Worm (Caenorhabditis elegans) whole organism, L4 larva: ENCODE measurements around the gene taf-3.

Source experiments
- D1046.2 ChIP-seq: fragments of 200-800 bp; sonication (Bioruptor generic); IDR thresholded peaks from 2 replicates; pipeline ENCODE4 v1.3.6; 2022; ENCODE audit warnings: missing genetic modification characterization, missing compliant biosample characterization
- F10B5.3 ChIP-seq: sonication (generic microtip); optimal IDR thresholded peaks from 2 replicates; lab custom pipeline; 2016; ENCODE audit warnings: mild to moderate bottlenecking, missing genetic modification characterization, missing compliant biosample characterization
- F26F4.8 ChIP-seq: fragments of 200-800 bp; sonication (Bioruptor generic); conservative IDR thresholded peaks from 2 replicates; pipeline ENCODE4 v1.3.6; 2022; ENCODE audit warnings: missing genetic modification characterization, missing compliant biosample characterization
- F37D6.2 ChIP-seq: sonication (generic microtip); optimal IDR thresholded peaks from 2 replicates; lab custom pipeline; 2016; ENCODE audit warnings: mild to moderate bottlenecking, missing genetic modification characterization, missing compliant biosample characterization
- F49E8.2 ChIP-seq: sonication (generic microtip); optimal IDR thresholded peaks from 2 replicates; lab custom pipeline; 2016; ENCODE audit warnings: missing compliant biosample characterization, mild to moderate bottlenecking, missing genetic modification characterization, borderline replicate concordance
- R02D3.7 ChIP-seq: fragments of 150-350 bp; sonication (generic microtip); optimal IDR thresholded peaks from 3 replicates; lab custom pipeline; 2014; ENCODE audit warnings: missing biosample characterization, missing genetic modification characterization
- T20F7.1 ChIP-seq: fragments of 200-800 bp; sonication (Bioruptor generic); optimal IDR thresholded peaks from 2 replicates; lab custom pipeline; 2018; ENCODE audit warnings: mild to moderate bottlenecking, missing genetic modification characterization, missing compliant biosample characterization
- Y105C5A.15 ChIP-seq: fragments of 200-800 bp; sonication (Bioruptor generic); IDR thresholded peaks from 2 replicates; pipeline ENCODE4 v1.3.6; 2022; ENCODE audit warnings: missing genetic modification characterization, missing compliant biosample characterization
- Y48G9A.11 ChIP-seq: fragments of 200-800 bp; sonication (Bioruptor generic); IDR thresholded peaks from 2 replicates; pipeline ENCODE4 v1.3.6; 2022; ENCODE audit warnings: missing genetic modification reagents, missing genetic modification characterization, missing compliant biosample characterization
- Y5F2A.4 ChIP-seq: fragments of 200-800 bp; sonication (Bioruptor generic); optimal IDR thresholded peaks from 2 replicates; lab custom pipeline; 2018; ENCODE audit warnings: mild to moderate bottlenecking, missing genetic modification characterization, missing compliant biosample characterization
- Y75B8A.6 ChIP-seq: fragments of 200-800 bp; sonication (Bioruptor generic); IDR thresholded peaks from 2 replicates; pipeline ENCODE4 v1.3.6; 2022; ENCODE audit warnings: missing genetic modification reagents, missing genetic modification characterization, missing compliant biosample characterization
- ama-1 ChIP-seq: fragments of 150-350 bp; optimal IDR thresholded peaks from 2 replicates; lab custom pipeline; 2014; ENCODE audit warnings: inconsistent platforms, mixed read lengths
- ceh-44 ChIP-seq: fragments of 200-800 bp; sonication (Bioruptor generic); IDR thresholded peaks from 2 replicates; pipeline ENCODE4 v1.3.6; 2022; ENCODE audit warnings: missing genetic modification reagents, missing genetic modification characterization, missing compliant biosample characterization
- ceh-62 ChIP-seq: sonication (generic microtip); optimal IDR thresholded peaks from 2 replicates; lab custom pipeline; 2017; ENCODE audit warnings: missing biosample characterization, missing genetic modification characterization
- ces-1 ChIP-seq: fragments of 150-350 bp; sonication (generic microtip); optimal IDR thresholded peaks from 4 replicates; lab custom pipeline; 2014; ENCODE audit warnings: missing biosample characterization, missing genetic modification reagents, missing genetic modification characterization
- cey-2 ChIP-seq: sonication (generic microtip); optimal IDR thresholded peaks from 3 replicates; lab custom pipeline; 2017; ENCODE audit warnings: missing genetic modification characterization, mild to moderate bottlenecking, missing compliant biosample characterization, antibody characterized with exemption, borderline replicate concordance; ENCODE audit not compliant: insufficient read depth
- daf-19 ChIP-seq: fragments of 200-800 bp; sonication (Bioruptor generic); conservative IDR thresholded peaks from 2 replicates; pipeline ENCODE4 v1.3.6; 2022; ENCODE audit warnings: missing genetic modification characterization, missing compliant biosample characterization
- dmd-8 ChIP-seq: fragments of 200-800 bp; sonication (Bioruptor generic); IDR thresholded peaks from 2 replicates; pipeline ENCODE4 v1.3.6; 2022; ENCODE audit warnings: missing genetic modification characterization, missing compliant biosample characterization
- dmd-9 ChIP-seq: fragments of 200-800 bp; sonication (Bioruptor generic); IDR thresholded peaks from 2 replicates; pipeline ENCODE4 v1.3.6; 2022; ENCODE audit warnings: missing genetic modification reagents, missing genetic modification characterization, missing compliant biosample characterization
- dve-1 ChIP-seq: sonication (generic microtip); optimal IDR thresholded peaks from 2 replicates; lab custom pipeline; 2017; ENCODE audit warnings: antibody characterized with exemption, mild to moderate bottlenecking, missing genetic modification characterization, missing compliant biosample characterization; ENCODE audit not compliant: insufficient read depth
- fos-1 ChIP-seq: fragments of 150-350 bp; optimal IDR thresholded peaks from 2 replicates; lab custom pipeline; 2014; ENCODE audit warnings: missing biosample characterization, missing genetic modification characterization
- gei-8 ChIP-seq: fragments of 200-800 bp; sonication (Bioruptor generic); optimal IDR thresholded peaks from 2 replicates; lab custom pipeline; 2018; ENCODE audit warnings: mild to moderate bottlenecking, missing genetic modification characterization, missing compliant biosample characterization
- hif-1 ChIP-seq, 2 experiments: sonication (generic microtip); optimal IDR thresholded peaks; 2 replicates each; lab custom pipeline; 2016 to 2017; ENCODE audit warnings: missing compliant biosample characterization in 2 of 2, missing genetic modification characterization in 2 of 2, missing genetic modification reagents in 2 of 2, missing genotype in 2 of 2, mild to moderate bottlenecking in 1 of 2
- hlh-11 ChIP-seq: fragments of 200-800 bp; sonication (Bioruptor generic); optimal IDR thresholded peaks from 2 replicates; lab custom pipeline; 2018; ENCODE audit warnings: mild to moderate bottlenecking, missing genetic modification characterization, missing compliant biosample characterization
- hlh-30 ChIP-seq: sonication (generic microtip); optimal IDR thresholded peaks from 2 replicates; lab custom pipeline; 2017; ENCODE audit warnings: antibody characterized with exemption, mild to moderate bottlenecking, missing genetic modification characterization, missing compliant biosample characterization; ENCODE audit not compliant: insufficient read depth
- jun-1 ChIP-seq: fragments of 150-350 bp; optimal IDR thresholded peaks from 2 replicates; lab custom pipeline; 2014; ENCODE audit warnings: missing biosample characterization, missing genetic modification reagents, missing genetic modification characterization
- lin-13 ChIP-seq: fragments of 150-350 bp; optimal IDR thresholded peaks from 2 replicates; lab custom pipeline; 2014; ENCODE audit warnings: missing biosample characterization, missing genetic modification reagents, missing genetic modification characterization
- lin-29 ChIP-seq: fragments of 200-800 bp; sonication (Bioruptor generic); IDR thresholded peaks from 2 replicates; pipeline ENCODE4 v1.3.6; 2022; ENCODE audit warnings: missing genetic modification reagents, missing genetic modification characterization, missing compliant biosample characterization
- lin-38 ChIP-seq: fragments of 200-800 bp; sonication (Bioruptor generic); IDR thresholded peaks from 2 replicates; pipeline ENCODE4 v1.3.6; 2022; ENCODE audit warnings: missing genetic modification reagents, missing genetic modification characterization, missing compliant biosample characterization
- lir-3 ChIP-seq: sonication (generic microtip); optimal IDR thresholded peaks from 2 replicates; lab custom pipeline; 2016; ENCODE audit warnings: mild to moderate bottlenecking, missing genetic modification characterization, missing compliant biosample characterization
- madf-5 ChIP-seq, 2 experiments: fragments of 200-800 bp; sonication (Bioruptor generic); IDR thresholded peaks; 2 replicates each; pipeline ENCODE4 v1.3.6; 2022; ENCODE audit warnings: missing compliant biosample characterization in 2 of 2, missing genetic modification characterization in 2 of 2
- mdt-29 ChIP-seq: fragments of 200-800 bp; sonication (Bioruptor generic); IDR thresholded peaks from 2 replicates; pipeline ENCODE4 v1.3.6; 2022; ENCODE audit warnings: missing genetic modification reagents, missing genetic modification characterization, missing compliant biosample characterization
- nhr-25 ChIP-seq: sonication (generic microtip); optimal IDR thresholded peaks from 2 replicates; lab custom pipeline; 2017; ENCODE audit warnings: missing genetic modification characterization, mild to moderate bottlenecking, missing compliant biosample characterization, antibody characterized with exemption, moderate library complexity, borderline replicate concordance; ENCODE audit not compliant: insufficient read depth
- nhr-28 ChIP-seq: fragments of 150-350 bp; optimal IDR thresholded peaks from 2 replicates; lab custom pipeline; 2014; ENCODE audit warnings: missing biosample characterization, missing genetic modification characterization
- nhr-42 ChIP-seq: fragments of 200-800 bp; sonication (Bioruptor generic); IDR thresholded peaks from 2 replicates; pipeline ENCODE4 v1.3.6; 2022; ENCODE audit warnings: missing genetic modification characterization, missing compliant biosample characterization
- pha-4 ChIP-seq, 2 experiments: fragments of 150-350 bp in 1 of 2; fragments of 200-800 bp in 1 of 2; sonication (Bioruptor generic) in 1 of 2; IDR thresholded peaks in 1 of 2; optimal IDR thresholded peaks in 1 of 2; 2 replicates each; pipeline versions ENCODE4 v1.3.6 to Lab custom; 2014 to 2022; ENCODE audit warnings: missing genetic modification characterization in 2 of 2, missing genetic modification reagents in 2 of 2, missing biosample characterization in 1 of 2, missing compliant biosample characterization in 1 of 2
- php-3 ChIP-seq: fragments of 200-800 bp; sonication (Bioruptor generic); IDR thresholded peaks from 2 replicates; pipeline ENCODE4 v1.3.6; 2022; ENCODE audit warnings: missing genetic modification reagents, missing genetic modification characterization, missing compliant biosample characterization
- sdz-12 ChIP-seq: fragments of 200-800 bp; sonication (Bioruptor generic); optimal IDR thresholded peaks from 2 replicates; lab custom pipeline; 2018; ENCODE audit warnings: mild to moderate bottlenecking, missing genetic modification characterization, missing compliant biosample characterization
- skn-1 ChIP-seq: fragments of 150-350 bp; optimal IDR thresholded peaks from 2 replicates; lab custom pipeline; 2014; ENCODE audit warnings: missing biosample characterization, missing genetic modification characterization
- snpc-4 ChIP-seq: fragments of 150-350 bp; optimal IDR thresholded peaks from 2 replicates; lab custom pipeline; 2014; ENCODE audit warnings: missing biosample characterization, missing genetic modification characterization
- spr-1 ChIP-seq: sonication (generic microtip); optimal IDR thresholded peaks from 2 replicates; lab custom pipeline; 2016; ENCODE audit warnings: mild to moderate bottlenecking, missing genetic modification characterization, missing compliant biosample characterization
- spr-3 ChIP-seq: fragments of 200-800 bp; sonication (Bioruptor generic); optimal IDR thresholded peaks from 2 replicates; lab custom pipeline; 2018; ENCODE audit warnings: mild to moderate bottlenecking, missing genetic modification characterization, missing compliant biosample characterization
- tag-97 ChIP-seq: fragments of 200-800 bp; sonication (Bioruptor generic); IDR thresholded peaks from 2 replicates; pipeline ENCODE4 v1.3.6; 2022; ENCODE audit warnings: missing genetic modification characterization, missing compliant biosample characterization
- tra-1 ChIP-seq: fragments of 200-800 bp; sonication (Bioruptor generic); IDR thresholded peaks from 2 replicates; pipeline ENCODE4 v1.3.6; 2022; ENCODE audit warnings: missing genetic modification reagents, missing genetic modification characterization, missing compliant biosample characterization
- unc-130 ChIP-seq: sonication (generic microtip); optimal IDR thresholded peaks from 2 replicates; lab custom pipeline; 2016; ENCODE audit warnings: missing genetic modification reagents, missing genetic modification characterization, missing compliant biosample characterization
- unc-39 ChIP-seq: sonication (generic microtip); optimal IDR thresholded peaks from 2 replicates; lab custom pipeline; 2017; ENCODE audit warnings: missing biosample characterization, missing genetic modification characterization
- vab-7 ChIP-seq: fragments of 200-800 bp; sonication (Bioruptor generic); IDR thresholded peaks from 2 replicates; pipeline ENCODE4 v1.3.6; 2022; ENCODE audit warnings: missing genetic modification reagents, missing genetic modification characterization, missing compliant biosample characterization
- zip-11 ChIP-seq: fragments of 200-800 bp; sonication (Bioruptor generic); IDR thresholded peaks from 2 replicates; pipeline ENCODE4 v1.3.6; 2022; ENCODE audit warnings: missing genetic modification characterization, missing compliant biosample characterization
- ztf-7 ChIP-seq: fragments of 150-350 bp; optimal IDR thresholded peaks from 2 replicates; lab custom pipeline; 2014; ENCODE audit warnings: missing biosample characterization, missing genetic modification characterization

taf-3 gene

DNA sequence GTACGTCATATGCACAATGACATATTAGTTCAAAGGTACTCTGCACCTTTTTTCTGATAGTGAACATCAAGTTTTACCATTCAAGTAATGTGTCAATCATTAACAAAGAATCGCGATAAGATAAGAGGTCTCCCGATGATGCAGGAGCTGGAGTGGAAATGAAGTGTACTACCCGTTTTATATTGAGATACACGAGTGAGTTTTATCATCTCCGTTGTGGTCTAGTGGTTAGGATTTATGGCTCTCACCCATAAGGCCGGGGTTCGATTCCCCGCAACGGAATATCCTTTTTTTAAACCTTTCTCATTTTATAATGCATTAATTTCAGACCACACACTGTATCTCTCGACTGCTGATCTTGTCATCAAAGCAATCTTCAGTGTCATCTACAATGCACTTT, 45.7 kb downstream of the taf-3 start (continued):
- TF ChIP-seq tra-1, result peak; percentile 92
- TF ChIP-seq ztf-7, result peak; percentile 77
- no peak for TF ChIP-seq cey-2 (tag; lab: Kevin White, UChicago)
- TF ChIP-seq ama-1 (lab: Kevin White, UChicago), result no peak
- TF ChIP-seq lin-29 (GFP tag; lab: Robert Waterston, UW), result peak; percentile 56; the same call in 1 of the 2 replicates
- TF ChIP-seq F26F4.8 (GFP tag; lab: Robert Waterston, UW), result peak; percentile 68; the same call in 1 of the 2 replicates
- TF ChIP-seq sdz-12, result no peak
- TF ChIP-seq R02D3.7 (tag; lab: Kevin White, UChicago), result no peak
- no peak for TF ChIP-seq ceh-44
- TF ChIP-seq Y48G9A.11 (GFP tag; lab: Robert Waterston, UW), result 0 out of 2 replicates have a peak, but pooled peaks have one; percentile 52
- TF ChIP-seq dve-1, result peak; percentile 91
- peak; percentile 83 for TF ChIP-seq hlh-11 (tag; lab: Kevin White, UChicago)
- peak; percentile 56; the same call in 1 of the 2 replicates for TF ChIP-seq dmd-9 (GFP tag; lab: Robert Waterston, UW)
- TF ChIP-seq zip-11, result no peak
- no peak for TF ChIP-seq tag-97
- peak; percentile 81; the same call in 1 of the 2 replicates for TF ChIP-seq pha-4 (GFP tag; IDR thresholded peaks at IDR 0.05; lab: Robert Waterston, UW)
- no peak for TF ChIP-seq pha-4 (tag; optimal IDR thresholded peaks at IDR 0.05; lab: Kevin White, UChicago)
- peak; percentile 66; the same call in 1 of the 2 replicates for TF ChIP-seq dmd-8 (GFP tag; lab: Robert Waterston, UW)
- peak; percentile 73 for TF ChIP-seq spr-1 (tag; lab: Kevin White, UChicago)
- TF ChIP-seq Y75B8A.6, result peak; percentile 85; the same call in 1 of the 2 replicates
- TF ChIP-seq F49E8.2 (tag; lab: Kevin White, UChicago), result peak; percentile 12
- peak; percentile 73 for TF ChIP-seq gei-8 (GFP tag; lab: Kevin White, UChicago)
- no peak for TF ChIP-seq nhr-28
- TF ChIP-seq F10B5.3, result no peak
- no peak for TF ChIP-seq Y5F2A.4 (GFP tag; lab: Kevin White, UChicago)
- no peak for TF ChIP-seq nhr-25 (tag; lab: Kevin White, UChicago)
- 0 out of 2 replicates have a peak, but pooled peaks have one; percentile 74 for TF ChIP-seq Y105C5A.15
- peak; percentile 41 for TF ChIP-seq spr-3
- TF ChIP-seq vab-7 (GFP tag; lab: Robert Waterston, UW), result peak; percentile 71
- no peak for TF ChIP-seq ces-1 (GFP tag; lab: Kevin White, UChicago)
- TF ChIP-seq skn-1 (tag; lab: Kevin White, UChicago), result no peak
- TF ChIP-seq mdt-29 (GFP tag; lab: Robert Waterston, UW), result peak; percentile 67
- no peak for TF ChIP-seq ceh-62
- TF ChIP-seq lir-3 (tag; lab: Kevin White, UChicago), result peak; percentile 40
- TF ChIP-seq F37D6.2, result no peak
- TF ChIP-seq nhr-42 (GFP tag; lab: Robert Waterston, UW), result peak; percentile 43; the same call in 1 of the 2 replicates
- peak; percentile 66 for TF ChIP-seq lin-13 (GFP tag; lab: Kevin White, UChicago)
- peak in 1 of 2 experiments; percentile 67; a peak in 1 of 4 replicates for TF ChIP-seq madf-5 (GFP tag; IDR thresholded peaks at IDR 0.05; lab: Robert Waterston, UW)
- TF ChIP-seq fos-1, result no peak
- peak; percentile 12 for TF ChIP-seq unc-130 (GFP tag; lab: Kevin White, UChicago)
- TF ChIP-seq T20F7.1, result no peak
- no peak for TF ChIP-seq daf-19 (GFP tag; lab: Robert Waterston, UW)
- no peak for TF ChIP-seq snpc-4
- peak; percentile 57 for TF ChIP-seq hlh-30 (tag; lab: Kevin White, UChicago)
- TF ChIP-seq lin-38 (GFP tag; lab: Robert Waterston, UW), result peak; percentile 71
- TF ChIP-seq hif-1 (tag; optimal IDR thresholded peaks at IDR 0.05; lab: Kevin White, UChicago), result peak in 1 of 2 experiments; percentile 29
- no peak for TF ChIP-seq D1046.2 (GFP tag; lab: Robert Waterston, UW)
- no peak for TF ChIP-seq unc-39 (tag; lab: Kevin White, UChicago)
- no peak for TF ChIP-seq jun-1 (tag; lab: Kevin White, UChicago)
- peak; percentile 73; the same call in 1 of the 2 replicates for TF ChIP-seq php-3
